Fruit fly (Drosophila melanogaster): ENCODE measurements around the gene pie.

pie gene

DNA sequence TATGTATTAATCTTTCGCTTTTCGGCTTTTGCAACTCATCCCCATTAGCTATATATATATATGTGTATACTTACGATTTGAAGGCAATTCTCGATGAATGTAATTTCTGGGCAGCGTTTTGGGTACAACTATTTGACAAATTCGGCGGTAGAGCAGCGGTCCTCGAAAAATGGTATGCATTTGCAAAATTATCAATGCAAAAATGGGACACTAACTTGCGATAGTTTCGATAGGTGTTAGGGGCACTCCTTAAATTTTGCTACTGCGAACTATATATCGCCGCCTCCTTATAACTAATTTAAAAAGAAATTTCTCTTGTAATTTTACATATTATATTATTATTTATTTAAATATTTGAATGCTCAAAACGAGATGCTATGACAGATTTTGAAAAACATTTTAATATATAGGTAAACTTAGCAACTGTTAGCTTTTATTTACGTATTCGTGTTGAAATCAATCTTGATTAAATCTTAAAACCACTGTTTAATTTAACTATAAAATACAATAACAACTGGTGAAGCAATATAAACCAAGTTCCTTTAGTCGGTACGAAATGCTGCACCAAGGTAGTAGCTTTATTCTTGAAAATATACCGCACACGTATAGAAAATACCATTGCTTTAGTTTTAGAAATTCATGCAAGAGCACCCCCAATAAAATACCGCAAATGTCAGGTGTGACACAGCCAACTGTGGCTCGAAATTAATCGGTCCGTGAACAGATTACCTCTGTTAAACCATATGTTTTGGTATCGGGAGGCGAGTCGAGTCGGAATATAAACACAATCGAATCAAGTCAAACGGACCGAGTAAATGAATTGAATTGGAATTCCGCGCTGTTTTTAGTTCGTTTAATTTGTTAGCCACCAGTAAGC, 9.1 kb downstream of the pie start, which contains the start of the genes CG5355 and Klp31E:
TSS of gene CG5355 (minus strand) at position 213 of the 877 bp plus-strand sequence.
TSS of gene Klp31E (plus strand) at position 767 of the 877 bp plus-strand sequence.
- no peak for TF ChIP-seq CG10348 (GFP tag; IDR thresholded peaks at IDR 0.05)
- peak; percentile 58 for TF ChIP-seq Snoo (tag; optimal IDR thresholded peaks at IDR 0.05)
- TF ChIP-seq CG34367 (tag; optimal IDR thresholded peaks at IDR 0.05): peak; percentile 54
- no peak for TF ChIP-seq CG8301 (tag; optimal IDR thresholded peaks at IDR 0.05)
- TF ChIP-seq CG15710 (tag; optimal IDR thresholded peaks at IDR 0.05): peak; percentile 73
- TF ChIP-seq CG17806 (tag; optimal IDR thresholded peaks at IDR 0.05): peak; percentile 55
- TF ChIP-seq CG9948 (tag; optimal IDR thresholded peaks at IDR 0.05): peak; percentile 60
- TF ChIP-seq CG8159 (tag; optimal IDR thresholded peaks at IDR 0.05): peak; percentile 78

dm6 chr2L:10408122-10408576, 14.4 kb downstream of the pie start, which contains the start of the genes Ip259 and RpS27A:
Gene Ip259 (plus strand): TSS chr2L:10408352.
Gene RpS27A (plus strand): TSS chr2L:10408352.
- no peak for TF ChIP-seq Ets98B (GFP tag; IDR thresholded peaks at IDR 0.05)
- TF ChIP-seq CG15710 (tag; optimal IDR thresholded peaks at IDR 0.05): peak; percentile 62
- peak; percentile 20 for TF ChIP-seq CG17806 (tag; optimal IDR thresholded peaks at IDR 0.05)
- TF ChIP-seq CG4496 (GFP tag; IDR thresholded peaks at IDR 0.05): peak; percentile 83; the same call in 2 of the 3 replicates
- peak; percentile 50; the same call in 1 of the 2 replicates for TF ChIP-seq CG32121 (GFP tag; IDR thresholded peaks at IDR 0.05)
- peak; percentile 52 for TF ChIP-seq gl (tag; optimal IDR thresholded peaks at IDR 0.05)
- no peak for TF ChIP-seq CG12605 (GFP tag; IDR thresholded peaks at IDR 0.05)
- TF ChIP-seq CG34367 (tag; optimal IDR thresholded peaks at IDR 0.05): peak; percentile 67
- TF ChIP-seq D1 (tag; optimal IDR thresholded peaks at IDR 0.05): no peak
- TF ChIP-seq Snoo (tag; optimal IDR thresholded peaks at IDR 0.05): peak; percentile 85

DNA sequence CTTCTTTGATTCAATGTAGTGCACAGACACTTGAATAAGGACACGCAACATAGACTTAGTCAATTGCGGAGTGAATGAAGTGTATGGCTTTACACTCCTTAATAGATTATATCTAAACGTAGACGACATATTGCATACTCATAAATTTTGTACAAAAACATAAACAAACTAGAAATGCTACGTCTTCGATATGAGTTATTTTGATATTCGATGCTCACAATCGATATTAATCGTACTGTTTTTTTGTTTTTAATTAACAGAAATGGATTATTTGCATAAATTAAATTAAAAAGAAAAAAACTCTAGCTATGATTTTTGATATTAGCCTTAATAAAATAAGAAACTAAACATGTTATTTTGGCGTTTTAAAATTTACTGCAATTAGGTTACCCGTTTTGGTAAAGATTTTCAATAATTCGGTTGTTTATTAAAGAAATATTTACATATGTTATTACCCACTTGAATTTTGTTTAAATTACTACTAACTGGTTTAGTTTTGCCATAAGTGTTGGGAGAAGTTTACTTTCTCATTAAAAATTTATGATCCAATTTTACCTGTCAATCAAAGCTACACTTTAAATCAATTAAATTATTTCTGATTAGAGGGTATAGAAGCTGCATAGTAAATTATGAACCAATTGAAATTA, 17.4 kb downstream of the pie start, which contains the start of the genes CG17768, LSm-4 and Ir31a:
TSS of gene CG17768 (minus strand) at position 196 of the 647 bp plus-strand sequence.
TSS of gene LSm-4 (minus strand) at position 196 of the 647 bp plus-strand sequence.
TSS of gene Ir31a (plus strand) at position 558 of the 647 bp plus-strand sequence.
- TF ChIP-seq CG10348 (GFP tag; IDR thresholded peaks at IDR 0.05): no peak
- TF ChIP-seq CG12605 (GFP tag; IDR thresholded peaks at IDR 0.05): no peak
- no peak for TF ChIP-seq gl (tag; optimal IDR thresholded peaks at IDR 0.05)
- no peak for TF ChIP-seq Snoo (tag; optimal IDR thresholded peaks at IDR 0.05)
- no peak for TF ChIP-seq D1 (tag; optimal IDR thresholded peaks at IDR 0.05)
- no peak for TF ChIP-seq CG4496 (GFP tag; IDR thresholded peaks at IDR 0.05)
- TF ChIP-seq CG34367 (tag; optimal IDR thresholded peaks at IDR 0.05): no peak
- TF ChIP-seq Ets98B (GFP tag; IDR thresholded peaks at IDR 0.05): no peak
- TF ChIP-seq CG17806 (tag; optimal IDR thresholded peaks at IDR 0.05): no peak
- no peak for TF ChIP-seq rn (GFP tag; IDR thresholded peaks at IDR 0.05)
- no peak for TF ChIP-seq Pif1A (GFP tag; optimal IDR thresholded peaks at IDR 0.05)
- no peak for TF ChIP-seq CG32121 (GFP tag; IDR thresholded peaks at IDR 0.05)
- no peak for TF ChIP-seq EcR (GFP tag; optimal IDR thresholded peaks at IDR 0.05)
- no peak for TF ChIP-seq Pif1B (GFP tag; optimal IDR thresholded peaks at IDR 0.05)
- TF ChIP-seq CG8301 (tag; optimal IDR thresholded peaks at IDR 0.05): no peak
- TF ChIP-seq CG9948 (tag; optimal IDR thresholded peaks at IDR 0.05): no peak
- TF ChIP-seq CG13204 (GFP tag; optimal IDR thresholded peaks at IDR 0.05): no peak
- no peak for TF ChIP-seq fd96Ca (GFP tag; IDR thresholded peaks at IDR 0.05)
- TF ChIP-seq CG15710 (tag; optimal IDR thresholded peaks at IDR 0.05): no peak
- no peak for TF ChIP-seq CG8159 (tag; optimal IDR thresholded peaks at IDR 0.05)

DNA sequence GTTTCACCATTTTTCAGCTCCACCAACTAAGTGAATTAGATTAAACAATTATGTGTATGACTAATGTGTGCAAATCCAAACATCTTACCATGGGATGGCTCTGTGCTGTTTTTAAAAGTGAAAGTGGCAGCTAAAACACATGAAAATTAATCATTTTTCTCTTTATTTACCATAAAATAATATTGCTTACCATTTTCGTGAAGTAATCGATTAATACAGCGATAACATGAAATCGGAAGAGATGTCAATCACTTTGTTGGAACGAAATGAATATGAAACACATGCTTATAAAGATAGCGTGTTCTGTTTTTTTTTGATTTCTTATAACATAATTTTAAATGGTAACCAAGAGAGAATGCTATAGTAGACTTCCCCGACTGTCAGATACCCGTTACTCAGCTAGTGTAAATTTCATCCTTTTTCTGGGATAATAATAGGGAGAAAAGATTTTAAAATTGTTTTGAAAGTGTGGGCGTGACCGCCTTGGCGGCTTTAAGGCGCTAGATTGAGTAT, 18.7 kb downstream of the pie start:
- TF ChIP-seq CG17806 (tag; optimal IDR thresholded peaks at IDR 0.05) (no peak), CG9948 (tag; optimal IDR thresholded peaks at IDR 0.05) (no peak), EcR (GFP tag; optimal IDR thresholded peaks at IDR 0.05) (no peak), CG14655 (GFP tag; optimal IDR thresholded peaks at IDR 0.05) (no peak), fd96Ca (GFP tag; IDR thresholded peaks at IDR 0.05) (no peak), CG4496 (GFP tag; IDR thresholded peaks at IDR 0.05) (no peak), CG8159 (tag; optimal IDR thresholded peaks at IDR 0.05) (no peak), rn (GFP tag; IDR thresholded peaks at IDR 0.05) (no peak), CG34367 (tag; optimal IDR thresholded peaks at IDR 0.05) (no peak), Ets98B (GFP tag; IDR thresholded peaks at IDR 0.05) (no peak), CG12605 (GFP tag; IDR thresholded peaks at IDR 0.05) (no peak), CG13204 (GFP tag; optimal IDR thresholded peaks at IDR 0.05) (no peak), CG10348 (GFP tag; IDR thresholded peaks at IDR 0.05) (no peak), D1 (tag; optimal IDR thresholded peaks at IDR 0.05) (no peak), gl (tag; optimal IDR thresholded peaks at IDR 0.05) (no peak), Pif1B (GFP tag; optimal IDR thresholded peaks at IDR 0.05) (no peak), CG8301 (tag; optimal IDR thresholded peaks at IDR 0.05) (no peak)

- TF ChIP-seq Pif1B (GFP tag; optimal IDR thresholded peaks at IDR 0.05) (peak; percentile 28), CG34367 (tag; optimal IDR thresholded peaks at IDR 0.05) (no peak), EcR (GFP tag; optimal IDR thresholded peaks at IDR 0.05) (peak; percentile 41)
Observed at dm6 chr2L:10396877-10397587, 25.5 kb downstream of the pie start.

Data from whole organism, pupa.